Worm (Caenorhabditis elegans) whole organism, mixed stage, embryonic: Measurements from ENCODE around the gene W07G4.5.

Experiments
- M03D4.4 ChIP-seq: sonication (generic microtip); optimal IDR thresholded peaks from 2 replicates; lab custom pipeline; 2017; ENCODE audit warnings: mild to moderate bottlenecking, missing genetic modification characterization, missing compliant biosample characterization
- ceh-39 ChIP-seq: fragments of 150-350 bp; optimal IDR thresholded peaks from 2 replicates; lab custom pipeline; 2014; ENCODE audit warnings: missing biosample characterization, missing genetic modification characterization
- ceh-83 ChIP-seq: fragments of 200-800 bp; sonication (Bioruptor generic); optimal IDR thresholded peaks from 2 replicates; lab custom pipeline; 2018; ENCODE audit warnings: mild to moderate bottlenecking, missing genetic modification characterization, missing compliant biosample characterization
- elt-1 ChIP-seq: sonication (generic microtip); optimal IDR thresholded peaks from 2 replicates; lab custom pipeline; 2017; ENCODE audit warnings: missing genetic modification characterization, mild to moderate bottlenecking, missing compliant biosample characterization, antibody characterized with exemption, moderate library complexity, borderline replicate concordance; ENCODE audit not compliant: insufficient read depth
- nhr-237 ChIP-seq: fragments of 150-350 bp; optimal IDR thresholded peaks from 2 replicates; lab custom pipeline; 2014; ENCODE audit warnings: missing biosample characterization, missing genetic modification characterization
- nhr-28 ChIP-seq: fragments of 150-350 bp; optimal IDR thresholded peaks from 2 replicates; lab custom pipeline; 2014; ENCODE audit warnings: missing biosample characterization, missing genetic modification characterization
- nhr-76 ChIP-seq: sonication (generic microtip); optimal IDR thresholded peaks from 2 replicates; lab custom pipeline; 2017; ENCODE audit warnings: missing biosample characterization, missing genetic modification characterization
- sptf-1 ChIP-seq: sonication (generic microtip); optimal IDR thresholded peaks from 2 replicates; lab custom pipeline; 2017; ENCODE audit warnings: mild to moderate bottlenecking, missing genetic modification characterization, moderate library complexity, missing compliant biosample characterization
- tbx-8 ChIP-seq: fragments of 200-800 bp; sonication (Bioruptor generic); optimal IDR thresholded peaks from 2 replicates; lab custom pipeline; 2018; ENCODE audit warnings: mild to moderate bottlenecking, missing genetic modification characterization, moderate library complexity, missing compliant biosample characterization
- unc-120 ChIP-seq: sonication (generic microtip); optimal IDR thresholded peaks from 2 replicates; lab custom pipeline; 2017; ENCODE audit warnings: missing genetic modification characterization, missing compliant biosample characterization; ENCODE audit not compliant: poor library complexity, severe bottlenecking
- unc-62 ChIP-seq: fragments of 150-350 bp; optimal IDR thresholded peaks from 2 replicates; lab custom pipeline; 2014; ENCODE audit warnings: missing biosample characterization, missing genetic modification reagents, missing genetic modification characterization
- ztf-11 ChIP-seq: fragments of 150-350 bp; optimal IDR thresholded peaks from 2 replicates; lab custom pipeline; 2014; ENCODE audit warnings: missing biosample characterization, missing genetic modification characterization

ce11 chrV:13043195-13043762 lies 4.5 kb upstream of the W07G4.5 start, which contains the start of gene lap-2:
- TF ChIP-seq ztf-11 (no peak), unc-120 (tag; lab: Kevin White, UChicago) (no peak), ceh-39 (tag; lab: Kevin White, UChicago) (no peak), ceh-83 (GFP tag; lab: Kevin White, UChicago) (no peak), M03D4.4 (tag; lab: Kevin White, UChicago) (no peak), nhr-237 (no peak), elt-1 (tag; lab: Kevin White, UChicago) (no peak), nhr-28 (tag; lab: Kevin White, UChicago) (no peak), unc-62 (GFP tag; lab: Kevin White, UChicago) (peak; percentile 71), nhr-76 (tag; lab: Kevin White, UChicago) (no peak), sptf-1 (tag; lab: Kevin White, UChicago) (no peak), tbx-8 (no peak)
